Worm (Caenorhabditis elegans) whole organism, L2 larva: ENCODE measurements around the gene col-8.

Experiments
- aly-2 ChIP-seq: fragments of 150-350 bp; optimal IDR thresholded peaks from 2 replicates; lab custom pipeline; 2014; ENCODE audit warnings: missing biosample characterization, missing genetic modification characterization
- ama-1 ChIP-seq: fragments of 150-350 bp; optimal IDR thresholded peaks from 2 replicates; lab custom pipeline; 2018; ENCODE audit warnings: inconsistent platforms
- egl-27 ChIP-seq: sonication (generic microtip); optimal IDR thresholded peaks from 3 replicates; lab custom pipeline; 2017; ENCODE audit warnings: missing biosample characterization, missing genetic modification reagents, missing genetic modification characterization
- fos-1 ChIP-seq: fragments of 150-350 bp; optimal IDR thresholded peaks from 2 replicates; lab custom pipeline; 2014; ENCODE audit warnings: missing biosample characterization, missing genetic modification characterization
- lin-11 ChIP-seq: fragments of 150-350 bp; sonication (generic microtip); optimal IDR thresholded peaks from 2 replicates; lab custom pipeline; 2014; ENCODE audit warnings: missing biosample characterization, missing genetic modification characterization, inconsistent platforms, mixed read lengths
- mab-5 ChIP-seq: fragments of 150-350 bp; optimal IDR thresholded peaks from 2 replicates; lab custom pipeline; 2014; ENCODE audit warnings: missing biosample characterization, missing genetic modification characterization
- nhr-237 ChIP-seq: fragments of 150-350 bp; optimal IDR thresholded peaks from 2 replicates; lab custom pipeline; 2014; ENCODE audit warnings: missing biosample characterization, missing genetic modification characterization
- skn-1 ChIP-seq: sonication (generic microtip); optimal IDR thresholded peaks from 2 replicates; lab custom pipeline; 2017; ENCODE audit warnings: missing biosample characterization, missing genetic modification characterization
- ztf-11 ChIP-seq: sonication (generic microtip); optimal IDR thresholded peaks from 2 replicates; lab custom pipeline; 2017; ENCODE audit warnings: missing biosample characterization, missing genetic modification characterization

- TF ChIP-seq egl-27 (tag; lab: Kevin White, UChicago), result peak; percentile 13
- TF ChIP-seq aly-2 (tag; lab: Kevin White, UChicago), result no peak
- no peak for TF ChIP-seq ama-1 (lab: Kevin White, UChicago)
- no peak for TF ChIP-seq skn-1 (tag; lab: Kevin White, UChicago)
- no peak for TF ChIP-seq nhr-237
- TF ChIP-seq ztf-11, result no peak
- peak; percentile 55 for TF ChIP-seq mab-5 (tag; lab: Kevin White, UChicago)
- no peak for TF ChIP-seq fos-1
- no peak for TF ChIP-seq lin-11 (tag; lab: Kevin White, UChicago)
These were observed 32.3 kb downstream of the col-8 start for ce11 chrIII:6988060-6988459.
